Worm (Caenorhabditis elegans): Measurements from ENCODE around the gene F35D2.2.

DNA sequence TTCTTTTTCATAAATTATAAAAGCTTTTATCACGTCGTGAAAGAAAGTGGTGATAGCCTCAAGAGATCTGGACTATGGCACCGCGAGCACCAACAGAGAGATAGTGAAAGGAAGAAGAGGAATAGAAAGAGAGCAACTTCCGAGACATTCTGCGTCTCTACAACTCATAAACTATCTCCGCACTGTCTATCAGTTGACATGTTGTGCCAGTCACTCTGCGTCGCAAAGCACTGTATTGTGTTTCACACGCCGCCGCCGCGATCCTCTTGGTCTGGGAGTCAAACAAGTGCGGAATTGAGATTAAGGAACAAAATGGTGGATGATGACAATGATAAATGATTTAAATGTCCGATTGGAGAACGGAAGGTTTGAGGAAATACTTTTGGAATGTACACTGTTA lies 49.2 kb downstream of the F35D2.2 start:
- peak; percentile 72 for TF ChIP-seq pha-4 (tag; optimal IDR thresholded peaks at IDR 0.05)
- no peak for TF ChIP-seq blmp-1 (tag; optimal IDR thresholded peaks at IDR 0.05)
- no peak for TF ChIP-seq lin-13 (tag; optimal IDR thresholded peaks at IDR 0.05)
- no peak for TF ChIP-seq elt-3 (tag; optimal IDR thresholded peaks at IDR 0.05)
- TF ChIP-seq ces-1 (GFP tag; optimal IDR thresholded peaks at IDR 0.05) = no peak
- TF ChIP-seq mep-1 (tag; optimal IDR thresholded peaks at IDR 0.05) = no peak
- TF ChIP-seq nhr-76 (tag; optimal IDR thresholded peaks at IDR 0.05) = no peak
- TF ChIP-seq M03D4.4 (tag; optimal IDR thresholded peaks at IDR 0.05) = no peak
- TF ChIP-seq nhr-28 (tag; optimal IDR thresholded peaks at IDR 0.05) = no peak

Measured in whole organism, mixed stage, embryonic.